ENCODE assay signal across 5 fruit fly cellular contexts in the genomic region with DNA sequence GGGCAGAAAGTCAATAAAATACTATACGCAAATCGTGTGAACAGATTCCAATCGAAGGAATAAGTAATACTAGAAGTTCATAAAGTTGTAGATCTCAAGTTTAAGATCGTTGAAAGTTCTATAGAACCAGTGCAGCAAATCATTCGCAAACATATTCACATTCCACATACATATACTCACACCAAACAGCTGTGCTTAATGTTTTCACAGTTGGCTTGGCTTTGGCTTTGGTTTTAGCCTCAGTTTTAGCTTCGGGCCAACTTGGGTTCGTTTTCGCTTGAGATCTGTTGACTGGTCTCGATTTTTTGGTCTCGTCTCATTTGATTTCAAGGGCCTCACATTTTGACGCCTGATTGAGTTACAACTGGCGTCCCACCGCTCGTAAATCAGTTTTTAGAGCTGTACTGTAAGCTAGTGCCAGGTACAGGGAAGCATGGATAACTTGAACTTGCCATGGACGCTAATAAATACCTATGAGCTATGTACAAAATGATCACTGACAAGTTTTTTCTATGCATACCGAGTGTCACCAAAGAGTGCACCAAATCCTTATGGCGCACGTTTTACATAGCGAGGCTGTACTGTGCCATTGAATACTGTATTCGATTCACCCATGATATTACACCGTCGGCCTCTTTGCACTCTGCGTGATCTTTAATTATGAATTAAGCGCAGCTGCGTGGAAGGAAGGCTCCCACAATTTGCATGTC.
A peak's percentile ranks its signal among the peaks of the same experiment; 100 is the strongest.
TF ChIP-seq lines count a peak whose summit lies in the region.

No protein-coding gene starts in this region.

TF ChIP-seq in whole organism, adult, 20 proteins besides CTCF, POLR2A, EP300 and RAD21 (continued from another document):
- TF ChIP-seq Hr96 (GFP tag; optimal IDR thresholded peaks at IDR 0.05; lab: Kevin White, UChicago) (peak; percentile 63), cnc (optimal IDR thresholded peaks at IDR 0.05; lab: Kevin White, UChicago) (no peak), tj (GFP tag; optimal IDR thresholded peaks at IDR 0.05; lab: Kevin White, UChicago) (peak; percentile 28), ovo (GFP tag; optimal IDR thresholded peaks at IDR 0.05; lab: Kevin White, UChicago) (no peak)

TF ChIP-seq in whole organism, embryonic, 481 proteins besides CTCF, POLR2A, EP300 and RAD21 (continued from another document and continues in another):
- TF ChIP-seq jigr1 (GFP tag; IDR thresholded peaks at IDR 0.05; lab: Robert Waterston, UW): peak; percentile 65; the same call in 2 of the 3 replicates
- TF ChIP-seq CG12769 (tag; optimal IDR thresholded peaks at IDR 0.05; lab: Kevin White, UChicago): peak; percentile 94
- no peak for TF ChIP-seq sc (optimal IDR thresholded peaks at IDR 0.05; lab: Kevin White, UChicago)
- no peak for TF ChIP-seq sc (GFP tag; optimal IDR thresholded peaks at IDR 0.05; lab: Kevin White, UChicago)
- no peak for TF ChIP-seq CG9797 (GFP tag; optimal IDR thresholded peaks at IDR 0.05; lab: Kevin White, UChicago)
- peak; percentile 74 for TF ChIP-seq NK7.1 (GFP tag; optimal IDR thresholded peaks at IDR 0.05; lab: Kevin White, UChicago)
- TF ChIP-seq jumu (GFP tag; optimal IDR thresholded peaks at IDR 0.05; lab: Kevin White, UChicago): peak; percentile 65
- peak; percentile 76 for TF ChIP-seq CG6765 (GFP tag; optimal IDR thresholded peaks at IDR 0.05; lab: Kevin White, UChicago)
- peak; percentile 92 for TF ChIP-seq lmd (GFP tag; IDR thresholded peaks at IDR 0.05; lab: Robert Waterston, UW)
- TF ChIP-seq Jarid2 (GFP tag; optimal IDR thresholded peaks at IDR 0.05; lab: Kevin White, UChicago): peak; percentile 38
- peak; percentile 71 for TF ChIP-seq shn (GFP tag; optimal IDR thresholded peaks at IDR 0.05; lab: Kevin White, UChicago)
- 0 out of 3 replicates have a peak, but pooled peaks have one; percentile 71 for TF ChIP-seq CG2199 (GFP tag; IDR thresholded peaks at IDR 0.05; lab: Robert Waterston, UW)
- TF ChIP-seq CG7372 (GFP tag; IDR thresholded peaks at IDR 0.05; lab: Robert Waterston, UW): peak; percentile 88
- peak; percentile 59 for TF ChIP-seq nmo (GFP tag; optimal IDR thresholded peaks at IDR 0.05; lab: Kevin White, UChicago)
- no peak for TF ChIP-seq CG10431 (GFP tag; optimal IDR thresholded peaks at IDR 0.05; lab: Kevin White, UChicago)
- TF ChIP-seq ewg (GFP tag; optimal IDR thresholded peaks at IDR 0.05; lab: Kevin White, UChicago): peak; percentile 41
- TF ChIP-seq bbx (GFP tag; IDR thresholded peaks at IDR 0.05; lab: Robert Waterston, UW; ENCODE audit: partially characterized antibody): no peak
- peak; percentile 92 for TF ChIP-seq CG14441 (GFP tag; IDR thresholded peaks at IDR 0.05; lab: Robert Waterston, UW)
- TF ChIP-seq sug (tag; optimal IDR thresholded peaks at IDR 0.05; lab: Kevin White, UChicago): peak; percentile 62
- no peak for TF ChIP-seq amos (GFP tag; IDR thresholded peaks at IDR 0.05; lab: Robert Waterston, UW; ENCODE audit: partially characterized antibody)
- TF ChIP-seq crol (GFP tag; IDR thresholded peaks at IDR 0.05; lab: Robert Waterston, UW): 0 out of 2 replicates have a peak, but pooled peaks have one; percentile 16
- no peak for TF ChIP-seq CG7745 (tag; optimal IDR thresholded peaks at IDR 0.05; lab: Kevin White, UChicago)
- peak; percentile 90 for TF ChIP-seq CG9817 (tag; optimal IDR thresholded peaks at IDR 0.05; lab: Kevin White, UChicago)
- peak; percentile 85 for TF ChIP-seq H15 (GFP tag; IDR thresholded peaks at IDR 0.05; lab: Robert Waterston, UW)
- TF ChIP-seq CG1529 (GFP tag; optimal IDR thresholded peaks at IDR 0.05; lab: Kevin White, UChicago): peak; percentile 22
- TF ChIP-seq ATbp (GFP tag; optimal IDR thresholded peaks at IDR 0.05; lab: Kevin White, UChicago): peak; percentile 61
- TF ChIP-seq oc (tag; optimal IDR thresholded peaks at IDR 0.05; lab: Kevin White, UChicago): peak; percentile 28
- TF ChIP-seq Mad (GFP tag; optimal IDR thresholded peaks at IDR 0.05; lab: Kevin White, UChicago): peak; percentile 60
- TF ChIP-seq twi (tag; optimal IDR thresholded peaks at IDR 0.05; lab: Kevin White, UChicago): peak; percentile 58

TF ChIP-seq in whole organism, prepupa, 60 proteins besides CTCF, POLR2A, EP300 and RAD21 (continued from another document and continues in another):
- TF ChIP-seq cyc (GFP tag; optimal IDR thresholded peaks at IDR 0.05; lab: Kevin White, UChicago) (peak; percentile 86), CG15336 (GFP tag; IDR thresholded peaks at IDR 0.05; lab: Robert Waterston, UW) (peak; percentile 66), spab (GFP tag; optimal IDR thresholded peaks at IDR 0.05; lab: Kevin White, UChicago) (peak; percentile 79), CG16779 (tag; optimal IDR thresholded peaks at IDR 0.05; lab: Kevin White, UChicago) (peak; percentile 63), achi (GFP tag; optimal IDR thresholded peaks at IDR 0.05; lab: Kevin White, UChicago) (peak; percentile 76), CG31627 (GFP tag; optimal IDR thresholded peaks at IDR 0.05; lab: Kevin White, UChicago) (peak; percentile 91), vri (GFP tag; optimal IDR thresholded peaks at IDR 0.05; lab: Kevin White, UChicago) (peak; percentile 51), OdsH (GFP tag; optimal IDR thresholded peaks at IDR 0.05; lab: Kevin White, UChicago) (peak; percentile 87), Eip93F (GFP tag; optimal IDR thresholded peaks at IDR 0.05; lab: Kevin White, UChicago) (no peak), CG9139 (GFP tag; optimal IDR thresholded peaks at IDR 0.05; lab: Kevin White, UChicago) (peak; percentile 79), esn (GFP tag; optimal IDR thresholded peaks at IDR 0.05; lab: Kevin White, UChicago) (peak; percentile 84), Eip75B (GFP tag; optimal IDR thresholded peaks at IDR 0.05; lab: Kevin White, UChicago) (peak; percentile 86), salr (GFP tag; optimal IDR thresholded peaks at IDR 0.05; lab: Kevin White, UChicago) (peak; percentile 41 to 84), Ets21C (GFP tag; optimal IDR thresholded peaks at IDR 0.05; lab: Kevin White, UChicago) (peak; percentile 81), CG32006 (GFP tag; optimal IDR thresholded peaks at IDR 0.05; lab: Kevin White, UChicago) (peak; percentile 75), CG8119 (GFP tag; IDR thresholded peaks at IDR 0.05; lab: Robert Waterston, UW) (peak; percentile 55; the same call in 2 of the 3 replicates), CG34406 (GFP tag; optimal IDR thresholded peaks at IDR 0.05; lab: Kevin White, UChicago) (peak; percentile 84), CG11902 (GFP tag; optimal IDR thresholded peaks at IDR 0.05; lab: Kevin White, UChicago) (peak; percentile 89), CG8319 (GFP tag; optimal IDR thresholded peaks at IDR 0.05; lab: Kevin White, UChicago) (peak; percentile 82), CG6276 (GFP tag; optimal IDR thresholded peaks at IDR 0.05; lab: Kevin White, UChicago) (peak; percentile 54), CG10669 (GFP tag; optimal IDR thresholded peaks at IDR 0.05; lab: Kevin White, UChicago) (peak; percentile 85), Sox102F (GFP tag; optimal IDR thresholded peaks at IDR 0.05; lab: Kevin White, UChicago) (peak; percentile 82), svp (GFP tag; lab: Kevin White, UChicago) (peak; percentile 96), dsx (GFP tag; optimal IDR thresholded peaks at IDR 0.05; lab: Kevin White, UChicago; ENCODE audit: poor library complexity, severe bottlenecking) (peak; percentile 81), Eip78C (GFP tag; lab: Kevin White, UChicago) (peak; percentile 93), CG4318 (GFP tag; optimal IDR thresholded peaks at IDR 0.05; lab: Kevin White, UChicago) (peak; percentile 36), Sox15 (GFP tag; optimal IDR thresholded peaks at IDR 0.05; lab: Kevin White, UChicago) (peak; percentile 90), Sox14 (GFP tag; optimal IDR thresholded peaks at IDR 0.05; lab: Kevin White, UChicago) (peak; percentile 88), topi (GFP tag; optimal IDR thresholded peaks at IDR 0.05; lab: Kevin White, UChicago) (peak; percentile 81), Blimp-1 (GFP tag; optimal IDR thresholded peaks at IDR 0.05; lab: Kevin White, UChicago) (no peak)

TF ChIP-seq in whole organism, pupa, 21 proteins besides CTCF, POLR2A, EP300 and RAD21 (continued from another document):
- peak; percentile 64 for TF ChIP-seq CG8301 (tag; optimal IDR thresholded peaks at IDR 0.05; lab: Kevin White, UChicago)
- TF ChIP-seq fd96Ca (GFP tag; IDR thresholded peaks at IDR 0.05; lab: Robert Waterston, UW): peak; percentile 85
- peak; percentile 53 for TF ChIP-seq rn (GFP tag; IDR thresholded peaks at IDR 0.05; lab: Robert Waterston, UW)

TF ChIP-seq in whole organism, wandering third instar larva, 38 proteins besides CTCF, POLR2A, EP300 and RAD21 (continued from another document):
- TF ChIP-seq Hnf4 (GFP tag; optimal IDR thresholded peaks at IDR 0.05; lab: Kevin White, UChicago): peak; percentile 59
- TF ChIP-seq Dfd (GFP tag; optimal IDR thresholded peaks at IDR 0.05; lab: Kevin White, UChicago): no peak
- peak; percentile 70 for TF ChIP-seq ey (GFP tag; optimal IDR thresholded peaks at IDR 0.05; lab: Kevin White, UChicago)
- no peak for TF ChIP-seq pan (optimal IDR thresholded peaks at IDR 0.05; lab: Kevin White, UChicago)
- TF ChIP-seq psq (GFP tag; optimal IDR thresholded peaks at IDR 0.05; lab: Kevin White, UChicago): peak; percentile 43
- no peak for TF ChIP-seq dsf (GFP tag; optimal IDR thresholded peaks at IDR 0.05; lab: Kevin White, UChicago; ENCODE audit: borderline replicate concordance)
- no peak for TF ChIP-seq sage (GFP tag; optimal IDR thresholded peaks at IDR 0.05; lab: Kevin White, UChicago)
- TF ChIP-seq sv (GFP tag; optimal IDR thresholded peaks at IDR 0.05; lab: Kevin White, UChicago): peak; percentile 74
- no peak for TF ChIP-seq jim (GFP tag; optimal IDR thresholded peaks at IDR 0.05; lab: Kevin White, UChicago)
- no peak for TF ChIP-seq Hr83 (GFP tag; optimal IDR thresholded peaks at IDR 0.05; lab: Kevin White, UChicago; ENCODE audit: poor library complexity, severe bottlenecking)
- peak; percentile 75 for TF ChIP-seq h (GFP tag; optimal IDR thresholded peaks at IDR 0.05; lab: Kevin White, UChicago)
- TF ChIP-seq dmrt93B (GFP tag; optimal IDR thresholded peaks at IDR 0.05; lab: Kevin White, UChicago): peak; percentile 46
- peak; percentile 66 for TF ChIP-seq br (GFP tag; optimal IDR thresholded peaks at IDR 0.05; lab: Kevin White, UChicago)
- no peak for TF ChIP-seq Dif (GFP tag; optimal IDR thresholded peaks at IDR 0.05; lab: Kevin White, UChicago; ENCODE audit: partially characterized antibody)
- TF ChIP-seq Mio (GFP tag; optimal IDR thresholded peaks at IDR 0.05; lab: Kevin White, UChicago): no peak
- TF ChIP-seq brk (GFP tag; optimal IDR thresholded peaks at IDR 0.05; lab: Kevin White, UChicago): no peak
- no peak for TF ChIP-seq tai (GFP tag; optimal IDR thresholded peaks at IDR 0.05; lab: Kevin White, UChicago)
- TF ChIP-seq OdsH (GFP tag; optimal IDR thresholded peaks at IDR 0.05; lab: Kevin White, UChicago): peak; percentile 65
- peak; percentile 60 for TF ChIP-seq Sp1 (GFP tag; optimal IDR thresholded peaks at IDR 0.05; lab: Kevin White, UChicago)
TF ChIP-seq in whole organism, wandering third instar larva: peak in this region for 15.
